Fruit fly (Drosophila melanogaster) whole organism, prepupa: ENCODE measurements around the gene CG7024.

Experiments used
- Blimp-1 ChIP-seq: fragments of 200-800 bp; sonication (Bioruptor generic); optimal IDR thresholded peaks from 3 replicates; lab custom pipeline; 2017; ENCODE audit warnings: missing biosample characterization, missing genetic modification characterization, mild to moderate bottlenecking, moderate library complexity, missing genetic modification reagents
- CG10631 ChIP-seq: fragments of 200-800 bp; sonication (Bioruptor generic); optimal IDR thresholded peaks from 2 replicates; lab custom pipeline; 2016; ENCODE audit warnings: missing biosample characterization, missing genetic modification characterization
- CG11294 ChIP-seq: fragments of 200-800 bp; sonication (Bioruptor generic); IDR thresholded peaks from 2 replicates; pipeline ENCODE4 v1.3.6; 2022; ENCODE audit warnings: missing biosample characterization, missing genetic modification characterization
- CG11762 ChIP-seq: fragments of 200-800 bp; sonication (Bioruptor generic); optimal IDR thresholded peaks from 3 replicates; lab custom pipeline; 2016; ENCODE audit warnings: missing biosample characterization, missing genetic modification characterization; ENCODE audit not compliant: insufficient read depth
- CG15336 ChIP-seq: fragments of 200-800 bp; sonication (Bioruptor generic); IDR thresholded peaks from 2 replicates; pipeline ENCODE4 v1.3.6; 2022; ENCODE audit warnings: missing biosample characterization, missing genetic modification characterization
- CG1621 ChIP-seq: fragments of 200-800 bp; sonication (Bioruptor generic); optimal IDR thresholded peaks from 3 replicates; lab custom pipeline; 2018; ENCODE audit warnings: missing biosample characterization, mild to moderate bottlenecking, missing genetic modification characterization
- CG3919 ChIP-seq: fragments of 200-800 bp; sonication (Bioruptor generic); optimal IDR thresholded peaks from 3 replicates; lab custom pipeline; 2016; ENCODE audit warnings: missing biosample characterization, missing genetic modification characterization
- CG6163 ChIP-seq: fragments of 200-800 bp; sonication (Bioruptor generic); IDR thresholded peaks from 3 replicates; pipeline ENCODE4 v1.3.6; 2022; ENCODE audit warnings: missing biosample characterization, missing genetic modification characterization
- CG6792 ChIP-seq: fragments of 200-800 bp; sonication (Bioruptor generic); optimal IDR thresholded peaks from 3 replicates; lab custom pipeline; 2016; ENCODE audit warnings: missing biosample characterization, missing genetic modification characterization
- CG7368 ChIP-seq: fragments of 200-800 bp; sonication (Bioruptor generic); optimal IDR thresholded peaks from 3 replicates; lab custom pipeline; 2016; ENCODE audit warnings: missing biosample characterization, missing genetic modification characterization
- CG8119 ChIP-seq: fragments of 200-800 bp; sonication (Bioruptor generic); IDR thresholded peaks from 3 replicates; pipeline ENCODE4 v1.3.6; 2022; ENCODE audit warnings: missing biosample characterization, missing genetic modification characterization
- CG8319 ChIP-seq: fragments of 200-800 bp; sonication (Bioruptor generic); optimal IDR thresholded peaks from 3 replicates; lab custom pipeline; 2016; ENCODE audit warnings: missing biosample characterization, missing genetic modification characterization
- CG8632 ChIP-seq: fragments of 200-800 bp; sonication (Bioruptor generic); optimal IDR thresholded peaks from 3 replicates; lab custom pipeline; 2016; ENCODE audit warnings: missing biosample characterization, missing genetic modification characterization
- CG9139 ChIP-seq: fragments of 200-800 bp; sonication (Bioruptor generic); optimal IDR thresholded peaks from 3 replicates; lab custom pipeline; 2017; ENCODE audit warnings: missing biosample characterization, mild to moderate bottlenecking, missing genetic modification characterization
- Eip75B ChIP-seq: fragments of 200-800 bp; sonication (Bioruptor generic); optimal IDR thresholded peaks from 3 replicates; lab custom pipeline; 2016; ENCODE audit warnings: missing biosample characterization, missing genetic modification characterization
- Eip93F ChIP-seq: fragments of 200-800 bp; sonication (Bioruptor generic); optimal IDR thresholded peaks from 2 replicates; lab custom pipeline; 2016; ENCODE audit warnings: missing biosample characterization, mild to moderate bottlenecking, missing genetic modification characterization
- Ets21C ChIP-seq: fragments of 200-800 bp; sonication (Bioruptor generic); optimal IDR thresholded peaks from 3 replicates; lab custom pipeline; 2016; ENCODE audit warnings: missing biosample characterization, missing genetic modification characterization
- Gug ChIP-seq: fragments of 200-800 bp; sonication (Bioruptor generic); IDR thresholded peaks from 2 replicates; pipeline ENCODE4 v1.3.6; 2022; ENCODE audit warnings: missing biosample characterization, missing genetic modification characterization
- Hr39 ChIP-seq: fragments of 200-800 bp; sonication (Bioruptor generic); optimal IDR thresholded peaks from 2 replicates; lab custom pipeline; 2016; ENCODE audit warnings: missing biosample characterization, missing genetic modification characterization
- Hr4 ChIP-seq: fragments of 200-800 bp; sonication (Bioruptor generic); optimal IDR thresholded peaks from 3 replicates; lab custom pipeline; 2016; ENCODE audit warnings: missing biosample characterization, missing genetic modification characterization
- Lpt ChIP-seq: fragments of 200-800 bp; sonication (Bioruptor generic); optimal IDR thresholded peaks from 3 replicates; lab custom pipeline; 2016; ENCODE audit warnings: missing biosample characterization, missing genetic modification characterization
- Met ChIP-seq: fragments of 200-800 bp; sonication (Bioruptor generic); optimal IDR thresholded peaks from 3 replicates; lab custom pipeline; 2016; ENCODE audit warnings: missing biosample characterization, missing genetic modification characterization
- Smox ChIP-seq: fragments of 200-800 bp; sonication (Bioruptor generic); optimal IDR thresholded peaks from 3 replicates; lab custom pipeline; 2016; ENCODE audit warnings: missing biosample characterization, missing genetic modification characterization
- Sox102F ChIP-seq: fragments of 200-800 bp; sonication (Bioruptor generic); optimal IDR thresholded peaks from 2 replicates; lab custom pipeline; 2016; ENCODE audit warnings: missing biosample characterization, mild to moderate bottlenecking, missing genetic modification characterization
- Sox14 ChIP-seq: fragments of 200-800 bp; sonication (Bioruptor generic); optimal IDR thresholded peaks from 3 replicates; lab custom pipeline; 2016; ENCODE audit warnings: missing biosample characterization, missing genetic modification characterization
- Sox15 ChIP-seq: fragments of 200-800 bp; sonication (Bioruptor generic); optimal IDR thresholded peaks from 3 replicates; lab custom pipeline; 2016; ENCODE audit warnings: missing biosample characterization, missing genetic modification characterization
- achi ChIP-seq: fragments of 200-800 bp; sonication (Bioruptor generic); optimal IDR thresholded peaks from 3 replicates; lab custom pipeline; 2016; ENCODE audit warnings: missing biosample characterization, missing genetic modification characterization
- acj6 ChIP-seq: fragments of 200-800 bp; sonication (Bioruptor generic); optimal IDR thresholded peaks from 3 replicates; lab custom pipeline; 2016; ENCODE audit warnings: missing biosample characterization, missing genetic modification characterization
- dsx ChIP-seq: fragments of 200-800 bp; optimal IDR thresholded peaks from 3 replicates; lab custom pipeline; 2019; ENCODE audit warnings: missing biosample characterization, mild to moderate bottlenecking, missing genetic modification characterization, moderate library complexity; ENCODE audit not compliant: poor library complexity, severe bottlenecking
- eg ChIP-seq: fragments of 200-800 bp; sonication (Bioruptor generic); IDR thresholded peaks from 3 replicates; pipeline ENCODE4 v1.3.6; 2022; ENCODE audit warnings: missing biosample characterization, missing genetic modification characterization
- fd85E ChIP-seq: fragments of 200-800 bp; sonication (Bioruptor generic); optimal IDR thresholded peaks from 3 replicates; lab custom pipeline; 2016; ENCODE audit warnings: missing biosample characterization, missing genetic modification characterization
- net ChIP-seq: fragments of 200-800 bp; sonication (Bioruptor generic); optimal IDR thresholded peaks from 3 replicates; lab custom pipeline; 2016; ENCODE audit warnings: missing biosample characterization, missing genetic modification characterization
- pdm3 ChIP-seq: fragments of 200-800 bp; sonication (Bioruptor generic); optimal IDR thresholded peaks from 3 replicates; lab custom pipeline; 2016; ENCODE audit warnings: missing biosample characterization, missing genetic modification characterization
- salr ChIP-seq, 2 experiments: fragments of 200-800 bp; sonication (Bioruptor generic); optimal IDR thresholded peaks; 3 replicates each; lab custom pipeline; 2016 to 2018; ENCODE audit warnings: missing biosample characterization in 2 of 2, missing genetic modification characterization in 2 of 2, mild to moderate bottlenecking in 1 of 2
- spab ChIP-seq: fragments of 200-800 bp; sonication (Bioruptor generic); optimal IDR thresholded peaks from 2 replicates; lab custom pipeline; 2017; ENCODE audit warnings: missing biosample characterization, mild to moderate bottlenecking, missing genetic modification characterization, missing genetic modification reagents
- ss ChIP-seq, 2 experiments: fragments of 200-800 bp; sonication (Bioruptor generic); optimal IDR thresholded peaks; 2 replicates in 1 of 2; 3 replicates in 1 of 2; lab custom pipeline; 2017 to 2018; ENCODE audit warnings: mild to moderate bottlenecking in 2 of 2, missing biosample characterization in 2 of 2, missing genetic modification characterization in 2 of 2, moderate library complexity in 1 of 2

CG7024 gene

DNA sequence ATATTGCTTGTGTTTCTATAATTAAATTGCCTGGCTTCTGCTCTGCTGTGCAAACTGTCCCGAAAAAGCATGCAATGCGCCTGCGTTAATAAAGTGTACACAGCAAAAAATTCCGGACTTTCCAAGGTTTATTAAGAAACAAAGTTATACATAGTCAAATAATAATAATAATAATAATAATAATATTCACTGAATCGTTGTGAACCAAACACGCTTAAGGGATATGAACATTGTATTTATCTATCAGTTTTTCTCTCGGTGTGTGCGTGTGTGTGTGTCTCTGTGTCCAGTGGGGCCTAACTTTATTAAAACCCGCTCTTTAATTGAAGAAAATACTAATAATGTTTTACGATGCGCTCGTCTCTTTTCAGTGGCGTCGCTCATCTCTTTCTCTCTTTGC lies 13.9 kb upstream of the CG7024 start (continued):
- TF ChIP-seq CG8632 (GFP tag; lab: Kevin White, UChicago) (peak; percentile 20), CG11762 (GFP tag; lab: Kevin White, UChicago) (no peak), Sox15 (GFP tag; lab: Kevin White, UChicago) (no peak), CG3919 (GFP tag; lab: Kevin White, UChicago) (peak; percentile 18), Hr4 (GFP tag; lab: Kevin White, UChicago) (no peak), CG6792 (peak; percentile 13), Lpt (GFP tag; lab: Kevin White, UChicago) (peak; percentile 13), net (GFP tag; lab: Kevin White, UChicago) (no peak), eg (GFP tag; lab: Robert Waterston, UW) (peak; percentile 51; the same call in 1 of the 3 replicates), Sox14 (GFP tag; lab: Kevin White, UChicago) (no peak), Ets21C (GFP tag; lab: Kevin White, UChicago) (no peak), CG15336 (GFP tag; lab: Robert Waterston, UW) (peak; percentile 45; the same call in 1 of the 2 replicates), Met (GFP tag; lab: Kevin White, UChicago) (no peak), spab (GFP tag; lab: Kevin White, UChicago) (no peak), CG8119 (GFP tag; lab: Robert Waterston, UW) (no peak), ss (GFP tag; optimal IDR thresholded peaks at IDR 0.05; lab: Kevin White, UChicago) (peak in 1 of 2 experiments; percentile 18), CG11294 (GFP tag; lab: Robert Waterston, UW) (0 out of 2 replicates have a peak, but pooled peaks have one; percentile 28), achi (GFP tag; lab: Kevin White, UChicago) (peak; percentile 35), Sox102F (GFP tag; lab: Kevin White, UChicago) (no peak), CG6163 (peak; percentile 74), Blimp-1 (GFP tag; lab: Kevin White, UChicago) (no peak), Hr39 (no peak), acj6 (GFP tag; lab: Kevin White, UChicago) (peak; percentile 28), Smox (GFP tag; lab: Kevin White, UChicago) (no peak), dsx (GFP tag; lab: Kevin White, UChicago) (peak; percentile 27), CG9139 (GFP tag; lab: Kevin White, UChicago) (no peak), Gug (no peak)

DNA sequence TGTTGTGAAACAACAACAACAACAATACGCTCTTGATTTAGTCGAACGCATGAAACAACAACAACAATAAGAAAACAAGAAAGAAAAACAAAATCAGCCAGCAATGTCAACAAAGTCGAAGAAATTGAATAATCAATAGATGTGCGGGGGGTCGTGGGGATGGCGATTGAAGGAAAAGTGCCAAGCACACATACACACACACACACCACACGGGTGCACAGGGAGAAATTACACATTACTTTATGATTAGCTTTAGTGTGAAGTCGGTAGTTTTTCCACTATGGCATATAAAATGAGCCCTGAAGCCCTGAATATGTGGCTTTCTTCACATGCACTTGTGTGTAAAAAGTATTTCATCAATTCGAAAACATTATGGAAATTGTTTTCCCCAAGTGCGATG lies 12.1 kb upstream of the CG7024 start:
- TF ChIP-seq CG6163 (0 out of 3 replicates have a peak, but pooled peaks have one; percentile 10), Lpt (GFP tag; lab: Kevin White, UChicago) (no peak)

DNA sequence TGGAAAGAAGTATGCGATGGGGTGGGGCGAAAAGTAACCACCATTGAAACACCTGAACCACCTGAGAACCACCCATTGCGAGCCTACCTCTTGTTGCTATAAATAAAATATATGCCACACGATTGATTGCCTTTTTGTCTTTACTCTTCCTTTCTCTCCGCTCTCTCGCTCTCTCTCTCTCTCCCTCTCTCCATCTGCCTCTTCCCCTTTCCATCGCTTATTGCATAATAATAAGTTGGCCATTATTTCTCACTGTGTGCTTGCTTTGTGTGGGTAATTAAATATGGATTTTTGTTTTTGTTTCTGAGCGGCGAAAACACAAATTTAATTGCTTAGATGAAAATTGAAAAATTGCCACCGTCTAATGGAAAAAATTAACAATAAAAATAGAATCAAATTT lies 11.0 kb upstream of the CG7024 start:
- TF ChIP-seq CG6163, result no peak
- TF ChIP-seq CG10631, result no peak
- TF ChIP-seq CG1621, result no peak
- no peak for TF ChIP-seq fd85E (GFP tag; lab: Kevin White, UChicago)
- TF ChIP-seq CG7368 (GFP tag; lab: Kevin White, UChicago), result no peak
- TF ChIP-seq CG15336 (GFP tag; lab: Robert Waterston, UW), result no peak
- TF ChIP-seq net (GFP tag; lab: Kevin White, UChicago), result no peak
- no peak for TF ChIP-seq CG8319 (GFP tag; lab: Kevin White, UChicago)
- TF ChIP-seq Lpt (GFP tag; lab: Kevin White, UChicago), result no peak
- no peak for TF ChIP-seq Blimp-1 (GFP tag; lab: Kevin White, UChicago)
- TF ChIP-seq CG11762 (GFP tag; lab: Kevin White, UChicago), result no peak
- TF ChIP-seq pdm3 (GFP tag; lab: Kevin White, UChicago), result no peak

DNA sequence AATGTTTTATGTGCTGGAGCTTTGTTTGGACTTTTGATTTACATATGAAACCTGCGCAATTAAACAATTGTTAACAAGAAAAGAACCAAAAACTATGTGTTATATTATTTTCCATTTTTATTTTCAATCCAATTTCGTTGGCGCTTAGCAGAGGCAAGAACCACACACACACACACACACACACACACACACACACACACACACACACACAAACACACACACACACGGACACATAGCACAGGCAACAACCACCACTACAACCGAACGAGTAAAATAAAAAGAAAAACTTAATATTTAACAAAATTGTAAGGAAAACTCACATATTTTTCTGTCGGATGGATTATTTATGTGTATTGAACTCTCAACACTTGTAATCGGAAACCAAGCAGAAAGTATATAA lies 5.7 kb upstream of the CG7024 start:
- TF ChIP-seq CG1621, result no peak
- TF ChIP-seq Eip75B (GFP tag; lab: Kevin White, UChicago), result no peak
- no peak for TF ChIP-seq Hr4 (GFP tag; lab: Kevin White, UChicago)
- TF ChIP-seq salr (GFP tag; optimal IDR thresholded peaks at IDR 0.05; lab: Kevin White, UChicago), result no peak
- no peak for TF ChIP-seq Eip93F
- TF ChIP-seq ss (GFP tag; optimal IDR thresholded peaks at IDR 0.05; lab: Kevin White, UChicago), result no peak
- TF ChIP-seq CG11294 (GFP tag; lab: Robert Waterston, UW), result no peak
- no peak for TF ChIP-seq CG3919 (GFP tag; lab: Kevin White, UChicago)
- no peak for TF ChIP-seq CG8319 (GFP tag; lab: Kevin White, UChicago)
